Worm (Caenorhabditis elegans) whole organism, late embryonic: Measurements from ENCODE around the gene str-131.

ENCODE experiments used
- Y22D7AL.16 ChIP-seq: sonication (generic microtip); optimal IDR thresholded peaks from 2 replicates; lab custom pipeline; 2016; ENCODE audit warnings: missing genetic modification characterization, missing compliant biosample characterization
- dmd-4 ChIP-seq: sonication (generic microtip); optimal IDR thresholded peaks from 2 replicates; lab custom pipeline; 2016; ENCODE audit warnings: borderline replicate concordance, missing genetic modification characterization, missing compliant biosample characterization
- fkh-10 ChIP-seq: fragments of 150-350 bp; optimal IDR thresholded peaks from 2 replicates; lab custom pipeline; 2014; ENCODE audit warnings: missing biosample characterization, missing genetic modification reagents, missing genetic modification characterization
- nhr-11 ChIP-seq: fragments of 150-350 bp; optimal IDR thresholded peaks from 2 replicates; lab custom pipeline; 2014; ENCODE audit warnings: missing biosample characterization, missing genetic modification characterization
- odd-2 ChIP-seq: sonication (generic microtip); optimal IDR thresholded peaks from 2 replicates; lab custom pipeline; 2017; ENCODE audit warnings: antibody characterized with exemption, mild to moderate bottlenecking, missing genetic modification characterization, missing compliant biosample characterization
- pha-4 ChIP-seq: fragments of 150-350 bp; optimal IDR thresholded peaks from 2 replicates; lab custom pipeline; 2018; ENCODE audit warnings: missing biosample characterization, missing genetic modification reagents, missing genetic modification characterization
- unc-86 ChIP-seq: sonication (generic microtip); optimal IDR thresholded peaks from 2 replicates; lab custom pipeline; 2016; ENCODE audit warnings: missing genetic modification characterization, missing compliant biosample characterization

DNA sequence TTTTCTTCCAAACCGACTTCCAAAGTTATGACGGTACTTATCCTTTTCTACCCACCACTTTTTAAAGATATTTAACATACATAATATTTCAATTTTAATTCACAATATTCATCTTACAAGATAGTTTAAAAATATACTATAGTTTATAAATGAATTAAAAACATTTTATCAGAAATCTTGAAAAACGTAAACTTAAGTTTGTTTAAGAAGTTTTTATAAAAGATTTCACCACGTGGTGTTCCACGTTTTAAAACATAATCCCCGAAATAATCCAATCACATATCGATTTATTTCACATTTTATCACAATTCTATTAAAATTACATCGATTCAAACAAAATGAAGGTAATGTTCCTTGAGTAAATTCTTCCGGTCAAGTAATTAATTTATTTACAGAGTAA, 34.8 kb downstream of the str-131 start, which contains the start of gene ZC513.3:
- no peak for TF ChIP-seq pha-4 (tag; lab: Kevin White, UChicago)
- TF ChIP-seq Y22D7AL.16 (tag; lab: Kevin White, UChicago) = no peak
- TF ChIP-seq odd-2 (tag; lab: Kevin White, UChicago) = no peak
- TF ChIP-seq fkh-10 (GFP tag; lab: Kevin White, UChicago) = no peak
- no peak for TF ChIP-seq dmd-4 (tag; lab: Kevin White, UChicago)
- TF ChIP-seq nhr-11 (tag; lab: Kevin White, UChicago) = no peak
- no peak for TF ChIP-seq unc-86 (tag; lab: Kevin White, UChicago)
